Worm (Caenorhabditis elegans): ENCODE data around the gene bud-13.
"Not testable (repeated sequence)": the region's sequence is repeated elsewhere in the genome, so short reads cannot be mapped to it uniquely, and the experiment has no call there.

The bud-13 gene

DNA sequence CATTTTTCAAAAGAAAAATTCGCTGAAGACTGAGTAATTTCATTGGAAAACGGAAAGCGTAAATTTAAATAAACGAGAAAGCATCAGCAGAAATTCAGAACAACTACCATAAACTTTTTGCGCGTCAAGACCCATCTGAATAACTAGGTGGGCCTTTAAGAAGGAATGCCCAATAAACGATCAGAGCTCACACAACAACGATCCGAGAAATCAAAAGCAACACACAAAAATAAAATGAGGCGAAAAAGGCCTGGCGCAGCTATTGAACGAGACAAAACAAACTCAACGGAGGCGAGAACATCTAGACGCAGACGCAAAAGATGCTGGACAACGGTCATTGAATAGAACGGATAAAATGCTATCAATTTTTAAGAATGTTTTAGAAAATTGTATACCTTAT is 31.4 kb upstream of the bud-13 start:
- no peak for TF ChIP-seq unc-62 (GFP tag; optimal IDR thresholded peaks at IDR 0.05)
- TF ChIP-seq ceh-82 (tag; optimal IDR thresholded peaks at IDR 0.05) = no peak
- no peak for TF ChIP-seq gmeb-1 (tag; optimal IDR thresholded peaks at IDR 0.05)
- TF ChIP-seq peb-1 (tag; optimal IDR thresholded peaks at IDR 0.05) = no peak
- no peak for TF ChIP-seq mab-5 (tag; optimal IDR thresholded peaks at IDR 0.05)
- no peak for TF ChIP-seq nhr-11 (tag; optimal IDR thresholded peaks at IDR 0.05)
- TF ChIP-seq nhr-21 (tag; optimal IDR thresholded peaks at IDR 0.05) = no peak
- no peak for TF ChIP-seq lin-13 (GFP tag; optimal IDR thresholded peaks at IDR 0.05)
- no peak for TF ChIP-seq nhr-23 (tag; optimal IDR thresholded peaks at IDR 0.05)
- TF ChIP-seq fos-1 (tag; optimal IDR thresholded peaks at IDR 0.05) = no peak
- no peak for TF ChIP-seq snpc-4 (tag; optimal IDR thresholded peaks at IDR 0.05)
- TF ChIP-seq ztf-4 (tag; optimal IDR thresholded peaks at IDR 0.05) = no peak
- TF ChIP-seq ama-1 (optimal IDR thresholded peaks at IDR 0.05) = no peak
- TF ChIP-seq sma-9 (GFP tag; optimal IDR thresholded peaks at IDR 0.05) = no peak
- no peak for TF ChIP-seq sma-9 (tag; optimal IDR thresholded peaks at IDR 0.05)
- no peak for TF ChIP-seq ZK546.5 (tag; optimal IDR thresholded peaks at IDR 0.05)
- no peak for TF ChIP-seq unc-55 (GFP tag; optimal IDR thresholded peaks at IDR 0.05)
- TF ChIP-seq nhr-6 (tag; optimal IDR thresholded peaks at IDR 0.05) = no peak
- no peak for TF ChIP-seq ztf-11 (tag; optimal IDR thresholded peaks at IDR 0.05)

DNA sequence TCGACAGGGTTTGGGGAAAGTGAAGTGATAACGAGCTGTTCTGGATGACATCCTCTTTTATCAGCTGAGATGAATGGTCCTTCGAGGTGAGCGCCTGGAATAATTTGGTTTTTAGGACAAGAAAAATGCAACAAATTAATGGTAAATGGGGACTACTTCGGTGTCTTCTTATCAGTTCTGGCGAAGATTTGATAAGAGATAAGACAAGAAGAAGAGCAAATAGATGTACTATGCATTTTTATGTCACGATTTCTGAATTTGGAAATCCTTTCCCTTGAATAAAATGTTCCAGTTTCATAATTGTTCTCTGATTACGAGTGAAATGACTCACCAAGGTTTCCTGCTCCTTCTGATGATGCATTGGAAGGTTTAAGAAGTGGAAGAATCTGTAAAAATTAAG is 30.3 kb upstream of the bud-13 start:
- no peak for TF ChIP-seq zag-1 (tag; optimal IDR thresholded peaks at IDR 0.05)
- TF ChIP-seq fos-1 (tag; optimal IDR thresholded peaks at IDR 0.05) = peak; percentile 84

DNA sequence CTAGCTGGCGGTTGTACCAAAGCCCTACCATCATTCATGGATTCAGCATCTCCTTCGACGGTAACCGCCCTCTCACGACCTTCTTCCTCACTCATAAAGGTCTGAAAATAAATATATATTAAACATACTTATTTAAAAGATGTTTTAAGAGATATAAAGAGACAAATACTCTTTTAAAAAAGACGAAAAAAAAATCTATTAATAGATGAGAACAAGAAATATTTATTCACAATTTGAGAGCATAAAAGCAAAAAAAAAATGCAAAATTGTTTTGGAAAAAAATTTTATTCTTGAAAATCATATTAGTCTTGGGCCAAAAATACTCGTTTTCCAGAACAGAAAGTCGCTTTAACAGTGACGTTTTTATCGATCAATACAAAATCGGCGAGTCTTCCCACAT is 29.2 kb upstream of the bud-13 start, which contains the start of gene skat-1:
skat-1 (minus strand) TSS at position 101 of the 400 bp plus-strand sequence.
- no peak for TF ChIP-seq unc-39 (tag; optimal IDR thresholded peaks at IDR 0.05)
- no peak for TF ChIP-seq nhr-21 (tag; optimal IDR thresholded peaks at IDR 0.05)
- TF ChIP-seq nhr-12 (tag; optimal IDR thresholded peaks at IDR 0.05) = no peak
- TF ChIP-seq aly-2 (tag; optimal IDR thresholded peaks at IDR 0.05) = no peak
- no peak for TF ChIP-seq ztf-11 (tag; optimal IDR thresholded peaks at IDR 0.05)
- TF ChIP-seq egl-27 (tag; optimal IDR thresholded peaks at IDR 0.05) = no peak
- no peak for TF ChIP-seq dmd-4 (tag; optimal IDR thresholded peaks at IDR 0.05)
- no peak for TF ChIP-seq lin-13 (GFP tag; optimal IDR thresholded peaks at IDR 0.05)
- no peak for TF ChIP-seq elt-1 (tag; optimal IDR thresholded peaks at IDR 0.05)
- no peak for TF ChIP-seq mbf-1 (tag; optimal IDR thresholded peaks at IDR 0.05)
- no peak for TF ChIP-seq mdl-1 (tag; optimal IDR thresholded peaks at IDR 0.05)
- no peak for TF ChIP-seq nhr-6 (tag; optimal IDR thresholded peaks at IDR 0.05)
- TF ChIP-seq ceh-16 (tag; optimal IDR thresholded peaks at IDR 0.05) = no peak
- no peak for TF ChIP-seq skn-1 (tag; optimal IDR thresholded peaks at IDR 0.05)

DNA sequence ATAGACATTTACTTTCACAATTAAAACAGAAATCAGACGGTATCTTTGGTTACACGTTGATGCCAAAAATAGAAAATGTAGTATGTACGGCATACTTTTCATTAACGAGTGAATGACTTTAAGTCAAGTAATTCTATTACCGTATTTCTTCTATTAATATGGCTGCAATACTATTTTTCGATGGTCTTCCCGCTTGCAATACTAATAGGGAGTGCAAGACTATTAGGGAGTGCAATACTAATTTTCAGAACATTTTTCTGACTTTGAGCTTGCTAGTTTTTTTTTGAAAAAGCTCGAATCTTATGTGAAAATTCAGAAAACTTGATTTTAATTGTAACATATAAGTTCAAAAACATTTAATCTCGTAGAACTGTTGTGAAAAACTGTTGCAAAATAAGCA is 22.2 kb upstream of the bud-13 start, which contains the start of gene R08D7.7:
R08D7.7 (plus strand) TSS at position 301 of the 400 bp plus-strand sequence.
- TF ChIP-seq gmeb-1 (tag; optimal IDR thresholded peaks at IDR 0.05); skn-1 (tag; optimal IDR thresholded peaks at IDR 0.05); sma-9 (GFP tag; optimal IDR thresholded peaks at IDR 0.05); sma-9 (tag; optimal IDR thresholded peaks at IDR 0.05): not testable (repeated sequence)

DNA sequence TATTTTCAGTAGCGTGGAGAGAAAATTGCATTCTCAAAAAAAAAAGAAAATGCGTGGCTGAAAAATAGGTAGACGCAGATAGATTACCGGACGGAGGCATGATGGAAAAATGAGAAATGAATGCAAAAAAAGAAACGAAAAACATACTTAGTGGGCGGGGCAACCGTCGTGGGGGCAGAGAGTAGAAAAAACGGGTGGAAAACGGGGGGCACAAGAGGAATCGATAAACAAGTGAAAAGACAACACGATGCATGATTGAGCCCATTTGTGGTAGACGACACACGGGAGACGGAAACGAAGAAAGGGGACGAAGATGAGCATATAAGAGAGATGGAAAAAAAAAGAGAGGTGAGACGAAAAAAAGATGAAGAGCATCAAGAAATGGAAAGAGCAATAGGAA is 21.0 kb upstream of the bud-13 start:
- TF ChIP-seq unc-39 (tag; optimal IDR thresholded peaks at IDR 0.05) (no peak), unc-55 (GFP tag; optimal IDR thresholded peaks at IDR 0.05) (peak; percentile 40)

DNA sequence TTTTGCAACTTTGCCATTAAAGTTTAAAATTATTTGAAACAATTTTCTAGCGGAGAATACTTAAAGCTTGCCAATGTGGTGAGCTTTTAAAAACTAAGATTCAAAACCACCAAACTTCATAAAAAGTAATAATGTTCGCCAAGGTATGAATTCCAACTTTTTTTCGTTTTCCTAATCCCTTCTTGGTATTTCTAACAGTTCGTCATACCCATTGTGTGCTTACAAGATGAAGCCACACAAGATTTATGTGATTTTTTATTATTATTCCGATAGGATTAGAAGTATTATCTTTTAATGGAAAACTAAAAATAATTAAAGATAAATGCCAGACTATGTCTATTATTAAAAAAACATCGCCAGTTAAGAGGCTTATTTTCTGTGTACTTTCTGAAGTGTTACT is 20.5 kb upstream of the bud-13 start:
- TF ChIP-seq ztf-11 (tag; optimal IDR thresholded peaks at IDR 0.05) (no peak), gmeb-1 (tag; optimal IDR thresholded peaks at IDR 0.05) (no peak), nhr-77 (tag; optimal IDR thresholded peaks at IDR 0.05) (no peak), unc-55 (GFP tag; optimal IDR thresholded peaks at IDR 0.05) (no peak), mbf-1 (tag; optimal IDR thresholded peaks at IDR 0.05) (no peak)

DNA sequence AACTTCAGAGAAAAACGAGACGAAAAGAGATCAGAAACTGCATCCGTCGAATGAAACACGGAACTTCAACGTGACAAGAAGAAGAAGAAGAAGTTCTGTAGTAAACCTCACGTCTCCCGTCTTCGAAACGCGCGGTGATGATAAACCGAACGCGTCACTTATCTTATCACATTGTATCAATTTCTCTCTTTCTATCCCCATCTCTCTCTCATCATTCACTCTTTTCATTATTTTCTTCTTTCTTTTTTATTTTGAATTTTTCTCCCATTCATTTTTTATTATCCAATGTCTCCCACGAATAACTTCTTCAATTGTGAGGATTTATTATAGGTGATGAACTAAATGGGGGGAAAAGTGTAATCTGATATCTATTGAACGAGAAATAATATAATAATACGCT is 19.3 kb upstream of the bud-13 start:
- peak; percentile 36 for TF ChIP-seq egl-27 (tag; optimal IDR thresholded peaks at IDR 0.05)
- no peak for TF ChIP-seq ceh-82 (tag; optimal IDR thresholded peaks at IDR 0.05)
- TF ChIP-seq skn-1 (tag; optimal IDR thresholded peaks at IDR 0.05) = no peak
- TF ChIP-seq nhr-21 (tag; optimal IDR thresholded peaks at IDR 0.05) = peak; percentile 87
- peak; percentile 78 for TF ChIP-seq blmp-1 (tag; optimal IDR thresholded peaks at IDR 0.05; ENCODE audit: insufficient read depth)
- peak; percentile 65 for TF ChIP-seq sma-3 (GFP tag; optimal IDR thresholded peaks at IDR 0.05)
- TF ChIP-seq lin-13 (GFP tag; optimal IDR thresholded peaks at IDR 0.05) = peak; percentile 21
- TF ChIP-seq unc-55 (GFP tag; optimal IDR thresholded peaks at IDR 0.05) = no peak
- TF ChIP-seq nhr-237 (tag; optimal IDR thresholded peaks at IDR 0.05) = no peak
- TF ChIP-seq ztf-4 (tag; optimal IDR thresholded peaks at IDR 0.05) = no peak
- peak; percentile 64 for TF ChIP-seq crh-2 (tag; optimal IDR thresholded peaks at IDR 0.05)
- TF ChIP-seq sma-9 (GFP tag; optimal IDR thresholded peaks at IDR 0.05) = peak; percentile 60
- TF ChIP-seq sma-9 (tag; optimal IDR thresholded peaks at IDR 0.05) = no peak
- peak in 1 of 2 experiments; percentile 38 for TF ChIP-seq lsy-2 (tag; optimal IDR thresholded peaks at IDR 0.05)
- TF ChIP-seq aly-2 (tag; optimal IDR thresholded peaks at IDR 0.05) = no peak
- peak; percentile 38 for TF ChIP-seq C34F6.9 (tag; optimal IDR thresholded peaks at IDR 0.05)
- peak; percentile 64 for TF ChIP-seq fos-1 (tag; optimal IDR thresholded peaks at IDR 0.05)
- no peak for TF ChIP-seq F13H6.1 (tag; optimal IDR thresholded peaks at IDR 0.05)
- peak; percentile 85 for TF ChIP-seq nhr-25 (tag; optimal IDR thresholded peaks at IDR 0.05)
- peak; percentile 42 for TF ChIP-seq nhr-6 (tag; optimal IDR thresholded peaks at IDR 0.05)
- peak; percentile 23 for TF ChIP-seq sem-4 (tag; optimal IDR thresholded peaks at IDR 0.05)
- TF ChIP-seq mdl-1 (tag; optimal IDR thresholded peaks at IDR 0.05) = peak in 1 of 2 experiments; percentile 41

All from whole organism, L2 larva.